Worm (Caenorhabditis elegans): ENCODE results near the gene mrp-8.

mrp-8 gene

DNA sequence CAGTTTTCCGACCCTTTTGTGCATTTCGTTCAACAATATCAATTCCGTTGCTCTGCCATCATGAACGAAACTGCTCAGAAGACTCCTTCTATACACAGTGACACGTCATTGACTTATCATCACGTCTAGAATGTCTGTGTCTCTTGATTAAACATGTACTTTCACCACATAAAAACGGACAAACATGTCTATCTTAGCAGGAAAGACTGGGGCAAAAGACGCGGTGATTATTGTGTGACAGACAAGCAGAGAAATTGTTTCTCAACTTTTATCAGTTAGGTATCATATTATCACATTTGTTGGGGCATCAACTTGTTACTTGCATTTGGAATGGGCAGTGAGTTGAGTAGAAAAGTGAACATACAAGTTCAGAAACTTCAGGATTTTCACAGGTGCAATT is 22.3 kb upstream of the mrp-8 start:
- no peak for TF ChIP-seq sem-2 (GFP tag; optimal IDR thresholded peaks at IDR 0.05)
- TF ChIP-seq snpc-4 (tag; optimal IDR thresholded peaks at IDR 0.05) = no peak
- no peak for TF ChIP-seq lin-32 (GFP tag; optimal IDR thresholded peaks at IDR 0.05)
- TF ChIP-seq nhr-76 (tag; optimal IDR thresholded peaks at IDR 0.05) = no peak
- TF ChIP-seq elt-1 (tag; optimal IDR thresholded peaks at IDR 0.05; ENCODE audit: borderline replicate concordance, insufficient read depth) = no peak
- no peak for TF ChIP-seq mls-2 (tag; optimal IDR thresholded peaks at IDR 0.05)
- TF ChIP-seq ceh-83 (GFP tag; optimal IDR thresholded peaks at IDR 0.05) = no peak
- no peak for TF ChIP-seq ceh-39 (tag; optimal IDR thresholded peaks at IDR 0.05)
- TF ChIP-seq unc-39 (tag; optimal IDR thresholded peaks at IDR 0.05) = no peak
- TF ChIP-seq ztf-11 (tag; optimal IDR thresholded peaks at IDR 0.05) = no peak
- TF ChIP-seq lsy-2 (tag; optimal IDR thresholded peaks at IDR 0.05) = no peak
- no peak for TF ChIP-seq flh-1 (GFP tag; optimal IDR thresholded peaks at IDR 0.05)

DNA sequence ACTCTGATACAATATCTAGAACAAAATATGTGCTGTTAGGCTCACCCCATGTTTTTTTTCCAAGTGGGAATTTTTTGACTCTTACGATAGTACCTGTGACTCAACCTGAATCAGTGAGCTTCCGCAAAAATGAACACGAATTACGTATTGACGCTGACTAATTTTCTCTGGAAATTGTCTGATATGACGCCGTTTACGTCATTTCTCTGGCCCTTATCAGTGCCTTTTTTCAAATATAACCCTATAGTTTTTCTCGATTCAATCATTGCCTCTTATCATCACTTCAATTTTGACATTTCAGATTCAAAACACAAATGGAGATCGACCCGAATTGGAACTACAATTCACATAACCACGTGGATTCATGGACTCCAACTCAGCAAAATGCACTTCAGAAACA is 15.8 kb upstream of the mrp-8 start, which contains the start of gene Y75B8A.28:
Gene Y75B8A.28, plus strand, starts transcription at position 296 of the 400 bp plus-strand sequence.
- TF ChIP-seq nhr-28 (tag; optimal IDR thresholded peaks at IDR 0.05) (no peak), pha-4 (tag; optimal IDR thresholded peaks at IDR 0.05) (no peak), ham-2 (GFP tag; optimal IDR thresholded peaks at IDR 0.05) (no peak), snpc-4 (tag; optimal IDR thresholded peaks at IDR 0.05) (no peak), mab-5 (tag; optimal IDR thresholded peaks at IDR 0.05) (no peak), nhr-76 (tag; optimal IDR thresholded peaks at IDR 0.05) (no peak), bed-3 (GFP tag; optimal IDR thresholded peaks at IDR 0.05) (no peak), mls-2 (tag; optimal IDR thresholded peaks at IDR 0.05) (no peak), sptf-1 (tag; optimal IDR thresholded peaks at IDR 0.05) (no peak), elt-1 (tag; optimal IDR thresholded peaks at IDR 0.05; ENCODE audit: borderline replicate concordance, insufficient read depth) (no peak)

DNA sequence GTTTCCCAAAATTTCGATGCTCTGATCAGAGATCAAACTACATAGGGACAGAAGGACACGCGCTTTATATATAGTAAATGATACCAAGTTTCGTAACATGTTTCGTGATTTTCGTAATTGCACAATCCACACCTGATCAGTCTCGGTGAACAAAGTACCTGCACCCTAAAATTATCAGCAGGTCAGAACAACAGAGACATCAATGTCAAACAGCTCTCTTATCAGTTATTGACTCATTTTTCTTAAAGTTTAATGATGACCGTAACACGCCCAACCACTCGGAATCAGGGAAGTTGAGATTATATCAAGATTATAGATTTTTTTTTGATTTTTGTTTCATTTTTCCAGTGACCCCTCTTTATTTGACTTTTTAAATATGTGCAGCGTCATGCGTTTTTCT is 14.5 kb upstream of the mrp-8 start:
- TF ChIP-seq nhr-12 (tag; optimal IDR thresholded peaks at IDR 0.05) = no peak
- TF ChIP-seq zip-8 (tag; optimal IDR thresholded peaks at IDR 0.05) = no peak
- TF ChIP-seq nhr-2 (tag; optimal IDR thresholded peaks at IDR 0.05) = no peak
- TF ChIP-seq unc-120 (tag; optimal IDR thresholded peaks at IDR 0.05; ENCODE audit: poor library complexity, severe bottlenecking) = no peak
- no peak for TF ChIP-seq ham-2 (GFP tag; optimal IDR thresholded peaks at IDR 0.05)
- no peak for TF ChIP-seq lin-13 (tag; optimal IDR thresholded peaks at IDR 0.05)
- no peak for TF ChIP-seq blmp-1 (tag; optimal IDR thresholded peaks at IDR 0.05)
- TF ChIP-seq unc-62 (GFP tag; optimal IDR thresholded peaks at IDR 0.05) = no peak

DNA sequence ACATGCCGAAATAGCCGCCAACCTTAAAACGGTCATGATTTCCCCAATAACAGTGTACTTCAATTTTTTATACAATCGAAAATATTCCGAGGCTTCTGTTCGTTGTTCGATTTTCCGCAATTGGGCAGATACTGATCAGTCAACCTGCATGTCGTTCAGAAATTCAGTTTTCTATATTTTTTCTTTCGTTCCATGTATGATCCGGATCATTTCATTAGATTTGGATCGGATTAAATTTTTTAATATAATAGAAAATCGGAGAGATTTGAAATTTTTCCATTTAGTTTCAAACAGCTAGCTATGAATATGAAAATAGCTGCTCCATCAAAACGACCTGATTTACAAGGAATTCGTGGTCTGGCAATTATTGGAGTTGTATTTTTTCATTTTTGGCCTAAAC is 12.2 kb upstream of the mrp-8 start, which contains the start of gene Y75B8A.37:
Gene Y75B8A.37, plus strand, starts transcription at position 301 of the 400 bp plus-strand sequence.
- TF ChIP-seq pha-4 (tag; optimal IDR thresholded peaks at IDR 0.05) = no peak
- TF ChIP-seq ham-2 (GFP tag; optimal IDR thresholded peaks at IDR 0.05) = no peak
- no peak for TF ChIP-seq ces-1 (GFP tag; optimal IDR thresholded peaks at IDR 0.05)
- TF ChIP-seq nhr-28 (tag; optimal IDR thresholded peaks at IDR 0.05) = no peak
- no peak for TF ChIP-seq unc-120 (tag; optimal IDR thresholded peaks at IDR 0.05; ENCODE audit: poor library complexity, severe bottlenecking)
- TF ChIP-seq lin-32 (GFP tag; optimal IDR thresholded peaks at IDR 0.05) = no peak
- TF ChIP-seq blmp-1 (tag; optimal IDR thresholded peaks at IDR 0.05) = no peak
- TF ChIP-seq nhr-12 (tag; optimal IDR thresholded peaks at IDR 0.05) = no peak

DNA sequence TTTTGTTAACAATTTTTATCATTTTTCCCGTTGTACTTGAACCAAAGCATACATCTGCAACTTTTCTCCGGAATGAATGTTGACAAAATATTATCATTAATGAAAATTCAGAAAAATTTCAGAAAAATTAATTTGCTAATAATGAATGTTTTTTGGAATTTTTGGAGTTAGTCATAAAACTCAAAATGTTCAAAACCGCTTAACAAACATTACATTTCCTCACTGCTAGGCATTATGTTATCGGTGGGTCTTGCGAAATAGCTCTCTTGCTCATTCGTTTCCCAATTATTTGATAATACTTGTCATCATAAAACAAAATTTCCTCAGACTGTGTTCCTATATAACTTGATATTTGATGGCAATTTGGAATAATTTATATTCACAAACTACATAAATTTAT is 9.9 kb upstream of the mrp-8 start, which contains the start of gene Y75B8A.39:
Gene Y75B8A.39, plus strand, starts transcription at position 301 of the 400 bp plus-strand sequence.
- TF ChIP-seq mls-2 (tag; optimal IDR thresholded peaks at IDR 0.05) (no peak), ces-1 (GFP tag; optimal IDR thresholded peaks at IDR 0.05) (no peak), lin-13 (tag; optimal IDR thresholded peaks at IDR 0.05) (no peak)

DNA sequence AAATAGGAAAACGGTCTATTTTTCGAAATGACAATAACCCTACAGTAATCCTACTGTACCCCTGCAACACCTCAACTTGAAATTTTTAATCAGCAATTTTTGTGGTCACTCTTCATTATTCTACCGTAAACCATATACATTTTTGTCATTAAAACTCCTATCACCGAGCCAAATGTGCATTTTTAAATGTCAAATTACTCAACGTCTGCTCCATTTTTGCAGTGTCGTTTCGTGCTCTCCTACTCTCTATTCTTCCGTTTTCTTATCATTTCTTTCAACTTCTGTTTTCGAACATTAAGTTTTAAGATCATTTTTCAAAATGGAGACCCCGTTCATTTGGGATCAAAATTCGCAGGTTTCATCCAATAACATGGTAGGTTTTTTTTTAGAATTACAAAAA is 4.5 kb upstream of the mrp-8 start, which contains the start of gene pqn-92:
Gene pqn-92, plus strand, starts transcription at position 307 of the 400 bp plus-strand sequence.
- TF ChIP-seq ceh-83 (GFP tag; optimal IDR thresholded peaks at IDR 0.05) = no peak

DNA sequence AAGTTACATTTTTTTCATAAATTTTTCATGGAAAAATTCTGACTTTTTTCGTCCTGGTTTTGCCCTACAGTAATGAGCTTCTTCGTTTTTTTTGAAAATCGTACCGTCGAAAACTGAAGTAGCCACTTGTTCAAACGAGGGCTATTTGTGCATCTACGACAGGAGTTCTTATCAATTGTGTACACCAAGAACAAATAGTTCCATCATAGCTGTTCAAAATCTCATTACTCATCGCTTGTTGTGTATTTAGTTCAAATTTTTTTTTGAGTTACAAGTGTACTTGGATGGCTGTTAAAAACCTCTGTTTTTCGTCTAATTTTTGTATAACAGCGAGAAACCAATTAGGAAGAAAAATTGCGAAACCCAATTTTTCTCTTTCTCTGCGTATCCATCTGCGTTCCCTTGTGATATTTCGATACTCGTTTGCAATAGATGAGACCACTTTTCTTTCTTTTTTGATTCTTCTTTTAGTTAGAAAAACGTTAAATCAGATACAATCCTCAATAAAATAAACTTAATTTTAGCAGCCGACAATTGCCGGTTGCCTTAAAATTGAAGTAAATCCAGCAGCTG is 1.9 kb upstream of the mrp-8 start:
- TF ChIP-seq mab-5 (tag; optimal IDR thresholded peaks at IDR 0.05) (no peak), pha-4 (tag; optimal IDR thresholded peaks at IDR 0.05) (no peak)
